Worm (Caenorhabditis elegans) whole organism, young adult: Measurements from ENCODE around the gene F11G11.15.
"Not testable (repeated sequence)": the region's sequence is repeated elsewhere in the genome, so short reads cannot be mapped to it uniquely, and the experiment has no call there.

Source experiments
- C17E4.6 ChIP-seq: fragments of 200-800 bp; sonication (Bioruptor generic); IDR thresholded peaks from 2 replicates; pipeline ENCODE4 v1.3.6; 2022; ENCODE audit warnings: missing genetic modification reagents, missing genetic modification characterization, missing compliant biosample characterization
- D2030.7 ChIP-seq: fragments of 200-800 bp; sonication (Bioruptor generic); IDR thresholded peaks from 2 replicates; pipeline ENCODE4 v1.3.6; 2022; ENCODE audit warnings: missing genetic modification reagents, missing genetic modification characterization, missing compliant biosample characterization
- F49E8.2 ChIP-seq: sonication (generic microtip); optimal IDR thresholded peaks from 3 replicates; lab custom pipeline; 2017; ENCODE audit warnings: missing genetic modification characterization, mild to moderate bottlenecking, missing compliant biosample characterization, antibody characterized with exemption, moderate library complexity; ENCODE audit not compliant: insufficient read depth
- F52B5.7 ChIP-seq: sonication (generic microtip); optimal IDR thresholded peaks from 2 replicates; lab custom pipeline; 2016; ENCODE audit warnings: mild to moderate bottlenecking, missing genetic modification characterization, missing compliant biosample characterization
- K11D2.4 ChIP-seq: fragments of 200-800 bp; sonication (Bioruptor generic); IDR thresholded peaks from 2 replicates; pipeline ENCODE4 v1.3.6; 2022; ENCODE audit warnings: missing genetic modification reagents, missing genetic modification characterization, missing compliant biosample characterization
- Y53F4B.3 ChIP-seq: fragments of 200-800 bp; sonication (Bioruptor generic); IDR thresholded peaks from 2 replicates; pipeline ENCODE4 v1.3.6; 2022; ENCODE audit warnings: missing genetic modification reagents, missing genetic modification characterization, missing compliant biosample characterization
- akir-1 ChIP-seq: fragments of 200-800 bp; sonication (Bioruptor generic); optimal IDR thresholded peaks from 2 replicates; lab custom pipeline; 2018; ENCODE audit warnings: mild to moderate bottlenecking, missing genetic modification characterization, moderate library complexity, missing compliant biosample characterization
- athp-1 ChIP-seq: sonication (generic microtip); optimal IDR thresholded peaks from 2 replicates; lab custom pipeline; 2017; ENCODE audit warnings: mild to moderate bottlenecking, missing genetic modification characterization, missing compliant biosample characterization
- attf-5 ChIP-seq: fragments of 200-800 bp; sonication (Bioruptor generic); optimal IDR thresholded peaks from 2 replicates; lab custom pipeline; 2018; ENCODE audit warnings: mild to moderate bottlenecking, missing genetic modification characterization, missing compliant biosample characterization
- ceh-100 ChIP-seq: fragments of 200-800 bp; sonication (Bioruptor generic); IDR thresholded peaks from 2 replicates; pipeline ENCODE4 v1.3.6; 2022; ENCODE audit warnings: missing genetic modification reagents, missing genetic modification characterization, missing compliant biosample characterization
- ceh-79 ChIP-seq: sonication (generic microtip); optimal IDR thresholded peaks from 2 replicates; lab custom pipeline; 2017; ENCODE audit warnings: mild to moderate bottlenecking, missing genetic modification characterization, missing compliant biosample characterization
- chd-7 ChIP-seq: sonication (generic microtip); optimal IDR thresholded peaks from 2 replicates; lab custom pipeline; 2016; ENCODE audit warnings: mild to moderate bottlenecking, missing genetic modification characterization, moderate library complexity, missing compliant biosample characterization
- dox-1 ChIP-seq: fragments of 200-800 bp; sonication (Bioruptor generic); IDR thresholded peaks from 2 replicates; pipeline ENCODE4 v1.3.6; 2022; ENCODE audit warnings: missing genetic modification reagents, missing genetic modification characterization, missing compliant biosample characterization
- efl-1 ChIP-seq: fragments of 150-350 bp; optimal IDR thresholded peaks from 2 replicates; lab custom pipeline; 2014; ENCODE audit warnings: missing biosample characterization, missing genetic modification reagents, missing genetic modification characterization
- egl-44 ChIP-seq: fragments of 200-800 bp; sonication (Bioruptor generic); IDR thresholded peaks from 2 replicates; pipeline ENCODE4 v1.3.6; 2022; ENCODE audit warnings: missing genetic modification reagents, missing genetic modification characterization, missing compliant biosample characterization
- lag-1 ChIP-seq: fragments of 200-800 bp; sonication (Bioruptor generic); IDR thresholded peaks from 2 replicates; pipeline ENCODE4 v1.3.6; 2022; ENCODE audit warnings: missing genetic modification reagents, missing genetic modification characterization, missing compliant biosample characterization
- lin-26 ChIP-seq: fragments of 200-800 bp; sonication (Bioruptor generic); IDR thresholded peaks from 2 replicates; pipeline ENCODE4 v1.3.6; 2022; ENCODE audit warnings: missing genetic modification reagents, missing genetic modification characterization, missing compliant biosample characterization
- madf-6 ChIP-seq: fragments of 200-800 bp; sonication (Bioruptor generic); IDR thresholded peaks from 2 replicates; pipeline ENCODE4 v1.3.6; 2022; ENCODE audit warnings: missing genetic modification reagents, missing genetic modification characterization, missing compliant biosample characterization
- mel-28 ChIP-seq: sonication (generic microtip); optimal IDR thresholded peaks from 2 replicates; lab custom pipeline; 2016; ENCODE audit warnings: borderline replicate concordance, mild to moderate bottlenecking, missing genetic modification characterization, missing compliant biosample characterization
- nhr-179 ChIP-seq: sonication (generic microtip); optimal IDR thresholded peaks from 2 replicates; lab custom pipeline; 2016; ENCODE audit warnings: mild to moderate bottlenecking, missing genetic modification characterization, missing compliant biosample characterization
- nhr-27 ChIP-seq: fragments of 200-800 bp; sonication (Bioruptor generic); optimal IDR thresholded peaks from 2 replicates; lab custom pipeline; 2018; ENCODE audit warnings: mild to moderate bottlenecking, missing genetic modification characterization, moderate library complexity, missing compliant biosample characterization
- rec-8 ChIP-seq, 2 experiments: sonication (generic microtip); optimal IDR thresholded peaks; 2 replicates each; lab custom pipeline; 2016; ENCODE audit warnings: mild to moderate bottlenecking in 2 of 2, missing genetic modification characterization in 2 of 2, missing genetic modification reagents in 2 of 2, missing genotype in 2 of 2, missing biosample characterization in 1 of 2, missing compliant biosample characterization in 1 of 2, moderate library complexity in 1 of 2
- tbx-9 ChIP-seq: sonication (generic microtip); optimal IDR thresholded peaks from 2 replicates; lab custom pipeline; 2016; ENCODE audit warnings: borderline replicate concordance, missing genetic modification characterization, inconsistent platforms, missing compliant biosample characterization
- zfh-2 ChIP-seq: fragments of 200-800 bp; sonication (Bioruptor generic); conservative IDR thresholded peaks from 2 replicates; pipeline ENCODE4 v1.3.6; 2022; ENCODE audit warnings: missing genetic modification reagents, missing genetic modification characterization, missing compliant biosample characterization
- ztf-18 ChIP-seq: sonication (generic microtip); optimal IDR thresholded peaks from 2 replicates; lab custom pipeline; 2016; ENCODE audit warnings: missing genotype, mild to moderate bottlenecking, missing genetic modification characterization, missing compliant biosample characterization
- ztf-25 ChIP-seq: fragments of 200-800 bp; sonication (Bioruptor generic); IDR thresholded peaks from 2 replicates; pipeline ENCODE4 v1.3.6; 2022; ENCODE audit warnings: missing genetic modification reagents, missing genetic modification characterization, missing compliant biosample characterization
- ztf-28 ChIP-seq: fragments of 200-800 bp; sonication (Bioruptor generic); IDR thresholded peaks from 2 replicates; pipeline ENCODE4 v1.3.6; 2022; ENCODE audit warnings: missing genetic modification reagents, missing genetic modification characterization, missing compliant biosample characterization

The F11G11.15 gene

ce11 chrII:4827734-4828609, 46.7 kb upstream of the F11G11.15 start, which contains the start of the genes fbxb-88 and tbck-1 (continued):
- TF ChIP-seq akir-1 (GFP tag; lab: Kevin White, UChicago) (no peak), athp-1 (tag; lab: Kevin White, UChicago) (no peak)

- TF ChIP-seq C17E4.6 (GFP tag; lab: Robert Waterston, UW) = no peak
- no peak for TF ChIP-seq tbx-9 (tag; lab: Kevin White, UChicago)
- no peak for TF ChIP-seq ztf-25 (GFP tag; lab: Robert Waterston, UW)
- TF ChIP-seq chd-7 (tag; lab: Kevin White, UChicago) = no peak
- TF ChIP-seq madf-6 (GFP tag; lab: Robert Waterston, UW) = no peak
- no peak for TF ChIP-seq F52B5.7
- TF ChIP-seq ztf-28 (GFP tag; lab: Robert Waterston, UW) = no peak
- no peak for TF ChIP-seq efl-1 (GFP tag; lab: Kevin White, UChicago)
- TF ChIP-seq attf-5 = no peak
- no peak for TF ChIP-seq F49E8.2 (tag; lab: Kevin White, UChicago)
- TF ChIP-seq ceh-100 (GFP tag; lab: Robert Waterston, UW) = no peak
- TF ChIP-seq lag-1 (GFP tag; lab: Robert Waterston, UW) = no peak
- TF ChIP-seq ceh-79 (tag; lab: Kevin White, UChicago) = no peak
Observed at ce11 chrII:4834761-4835160, 39.9 kb upstream of the F11G11.15 start, which contains the start of the genes C33F10.11 and C33F10.1. C33F10.11 (minus strand) TSS chrII:4834861. C33F10.1 (plus strand) TSS chrII:4835023.

ce11 chrII:4837659-4838058, 37.0 kb upstream of the F11G11.15 start, which contains the start of gene C33F10.12:
C33F10.12 (minus strand) TSS chrII:4837759.
- no peak for TF ChIP-seq nhr-27 (tag; lab: Kevin White, UChicago)

- TF ChIP-seq Y53F4B.3, dox-1, D2030.7 (GFP tag; lab: Robert Waterston, UW): not testable (repeated sequence)
Observed at ce11 chrII:4842143-4842658, 32.4 kb upstream of the F11G11.15 start, which contains the start of the genes T23B7.2 and nspd-4. T23B7.2 (minus strand) TSS chrII:4842243. nspd-4 (plus strand) TSS chrII:4842608.

- TF ChIP-seq zfh-2 (GFP tag; lab: Robert Waterston, UW) = no peak
- TF ChIP-seq ztf-18 = no peak
- no peak for TF ChIP-seq lin-26
- no peak for TF ChIP-seq attf-5
- TF ChIP-seq efl-1 (GFP tag; lab: Kevin White, UChicago) = no peak
- TF ChIP-seq K11D2.4 (GFP tag; lab: Robert Waterston, UW) = no peak
- TF ChIP-seq mel-28 = no peak
- TF ChIP-seq egl-44 (GFP tag; lab: Robert Waterston, UW) = no peak
- TF ChIP-seq rec-8 (tag; optimal IDR thresholded peaks at IDR 0.05; lab: Kevin White, UChicago) = no peak
- TF ChIP-seq nhr-179 (tag; lab: Kevin White, UChicago) = no peak
Observed at ce11 chrII:4849885-4850284, 24.8 kb upstream of the F11G11.15 start, which contains the start of gene T23B7.3. T23B7.3 (plus strand) TSS chrII:4850185.
